Worm (Caenorhabditis elegans): ENCODE results near the gene che-10.

che-10 gene

DNA sequence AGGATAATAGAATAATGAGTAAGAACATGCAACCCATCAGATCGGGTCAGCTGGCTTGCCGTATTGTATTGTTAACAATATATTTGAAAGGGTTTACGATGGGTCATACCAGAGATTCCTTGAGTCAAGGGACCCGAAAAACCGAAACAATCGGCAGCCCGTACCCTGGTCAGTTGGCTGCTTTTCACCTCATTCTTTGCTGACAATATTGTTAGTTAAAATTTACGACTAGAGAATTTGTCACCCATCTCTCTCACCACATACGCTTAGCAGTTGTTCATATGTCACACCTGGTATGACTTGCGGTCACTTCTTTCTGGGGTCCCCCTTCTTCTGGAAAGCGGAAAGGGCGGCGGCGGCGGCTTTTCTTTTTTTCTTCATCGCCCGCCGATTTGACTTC is 57.1 kb downstream of the che-10 start:
- no peak for TF ChIP-seq sea-1 (GFP tag; conservative IDR thresholded peaks at IDR 0.05)
- 0 out of 2 replicates have a peak, but pooled peaks have one; percentile 26 for TF ChIP-seq pes-1 (GFP tag; IDR thresholded peaks at IDR 0.05)
- no peak for TF ChIP-seq hnd-1 (tag; optimal IDR thresholded peaks at IDR 0.05)
- TF ChIP-seq B0310.2 (tag; optimal IDR thresholded peaks at IDR 0.05) = no peak
- TF ChIP-seq hmbx-1 (tag; optimal IDR thresholded peaks at IDR 0.05) = no peak
- TF ChIP-seq hmg-4 (GFP tag; optimal IDR thresholded peaks at IDR 0.05) = no peak
- no peak for TF ChIP-seq F13C5.2 (tag; optimal IDR thresholded peaks at IDR 0.05)
- TF ChIP-seq ama-1 (optimal IDR thresholded peaks at IDR 0.05) = no peak
- no peak for TF ChIP-seq aly-1 (tag; optimal IDR thresholded peaks at IDR 0.05)

- TF ChIP-seq tbx-11 (GFP tag; IDR thresholded peaks at IDR 0.05) (no peak), ama-1 (optimal IDR thresholded peaks at IDR 0.05) (no peak), hnd-1 (tag; optimal IDR thresholded peaks at IDR 0.05) (no peak), hmbx-1 (tag; optimal IDR thresholded peaks at IDR 0.05) (no peak), pes-1 (GFP tag; IDR thresholded peaks at IDR 0.05) (no peak), ceh-36 (tag; optimal IDR thresholded peaks at IDR 0.05) (no peak), tbx-37 (GFP tag; conservative IDR thresholded peaks at IDR 0.05) (no peak), F13C5.2 (tag; optimal IDR thresholded peaks at IDR 0.05) (no peak), flt-1 (GFP tag; IDR thresholded peaks at IDR 0.05) (no peak), hmg-4 (GFP tag; optimal IDR thresholded peaks at IDR 0.05) (no peak), B0310.2 (tag; optimal IDR thresholded peaks at IDR 0.05) (no peak), aly-1 (tag; optimal IDR thresholded peaks at IDR 0.05) (no peak), sea-1 (GFP tag; conservative IDR thresholded peaks at IDR 0.05) (no peak), tra-4 (tag; optimal IDR thresholded peaks at IDR 0.05) (no peak), ets-7 (tag; optimal IDR thresholded peaks at IDR 0.05) (no peak), scrt-1 (GFP tag; IDR thresholded peaks at IDR 0.05) (no peak), ceh-13 (GFP tag; optimal IDR thresholded peaks at IDR 0.05) (no peak)
Measured at ce11 chrII:4579920-4580474, 58.1 kb downstream of the che-10 start.

DNA sequence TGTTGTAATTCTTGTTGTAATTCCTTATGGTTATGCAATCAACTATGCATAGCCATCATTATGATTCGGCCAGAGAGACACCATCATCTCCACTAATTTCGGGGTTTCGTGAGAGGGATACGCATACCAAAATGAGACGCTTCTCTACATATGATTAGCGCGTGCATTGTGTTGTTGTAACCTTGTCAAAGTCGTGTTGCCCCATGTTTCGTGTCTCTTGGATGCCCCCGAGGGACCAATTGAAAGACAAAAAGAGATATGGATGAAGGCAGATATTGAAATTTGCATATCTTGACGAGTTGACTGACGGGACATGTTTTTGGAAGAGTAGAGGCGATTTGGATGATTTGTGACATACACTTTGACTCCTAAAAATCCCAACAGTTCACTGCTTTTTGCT is 58.8 kb downstream of the che-10 start:
- TF ChIP-seq ama-1 (optimal IDR thresholded peaks at IDR 0.05) (no peak), tra-4 (tag; optimal IDR thresholded peaks at IDR 0.05) (no peak), flt-1 (GFP tag; IDR thresholded peaks at IDR 0.05) (0 out of 2 replicates have a peak, but pooled peaks have one; percentile 14), tbx-11 (GFP tag; IDR thresholded peaks at IDR 0.05) (no peak)
